Fruit fly (Drosophila melanogaster): ENCODE results near the gene mRpS18B.

The mRpS18B gene

DNA sequence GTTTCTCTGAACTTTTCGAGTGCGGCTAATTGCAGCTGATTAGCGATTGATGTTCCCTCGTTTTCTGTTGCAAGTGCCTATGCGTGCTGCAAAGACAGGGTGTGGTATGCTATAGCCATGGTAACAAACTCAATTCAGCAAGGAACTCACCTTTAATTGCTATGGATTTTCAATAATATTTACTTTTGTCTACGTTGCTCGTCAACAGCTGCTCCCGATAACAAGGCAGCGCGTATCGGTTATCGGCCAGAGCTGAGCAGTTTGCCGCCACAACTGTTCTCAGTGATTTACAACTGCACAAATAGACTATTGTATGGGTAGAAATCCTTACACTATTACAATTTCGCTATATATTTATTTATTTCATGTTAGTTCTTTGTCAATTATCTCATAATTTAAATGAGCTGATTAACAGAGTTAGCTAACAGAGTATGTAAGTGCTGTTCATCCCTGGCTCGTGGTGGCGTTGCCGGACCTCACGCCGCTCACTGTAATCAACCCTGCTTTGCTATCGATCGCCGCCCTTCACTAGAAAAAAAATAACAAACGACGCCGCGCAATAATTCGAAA lies 21.7 kb downstream of the mRpS18B start, which contains the start of the genes pr and neb:
TSS of gene pr (minus strand) at position 225 of the 570 bp plus-strand sequence.
TSS of gene neb (plus strand) at position 524 of the 570 bp plus-strand sequence.
- no peak for TF ChIP-seq Sin3A (optimal IDR thresholded peaks at IDR 0.05)
- no peak for TF ChIP-seq h (optimal IDR thresholded peaks at IDR 0.05)
- TF ChIP-seq insv (optimal IDR thresholded peaks at IDR 0.05) = no peak
- no peak for TF ChIP-seq Myc (optimal IDR thresholded peaks at IDR 0.05)
- no peak for TF ChIP-seq psq (optimal IDR thresholded peaks at IDR 0.05)
- no peak for TF ChIP-seq ttk (optimal IDR thresholded peaks at IDR 0.05)

DNA sequence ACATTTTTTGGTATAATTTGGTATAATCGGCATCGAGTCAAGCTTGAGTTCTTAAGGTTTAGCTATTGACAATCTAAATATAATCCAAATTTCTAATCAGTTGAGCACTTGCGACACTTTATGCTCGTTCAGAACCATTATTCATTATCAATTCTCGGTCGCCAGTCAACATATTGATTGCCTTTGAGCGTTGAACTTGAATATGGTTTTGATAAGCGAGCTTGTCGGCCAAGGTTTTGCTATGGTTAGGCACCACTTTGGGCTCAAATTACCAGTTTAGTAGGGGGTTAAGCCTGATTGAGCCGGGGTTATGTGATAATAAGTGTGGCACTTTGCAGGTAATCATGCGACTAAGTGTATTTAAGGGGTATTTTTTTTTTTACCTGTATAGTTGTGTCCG lies 22.7 kb downstream of the mRpS18B start:
- TF ChIP-seq insv (optimal IDR thresholded peaks at IDR 0.05) (no peak), ttk (optimal IDR thresholded peaks at IDR 0.05) (no peak), Myc (optimal IDR thresholded peaks at IDR 0.05) (no peak), Sin3A (optimal IDR thresholded peaks at IDR 0.05) (no peak), psq (optimal IDR thresholded peaks at IDR 0.05) (no peak), h (optimal IDR thresholded peaks at IDR 0.05) (no peak)

DNA sequence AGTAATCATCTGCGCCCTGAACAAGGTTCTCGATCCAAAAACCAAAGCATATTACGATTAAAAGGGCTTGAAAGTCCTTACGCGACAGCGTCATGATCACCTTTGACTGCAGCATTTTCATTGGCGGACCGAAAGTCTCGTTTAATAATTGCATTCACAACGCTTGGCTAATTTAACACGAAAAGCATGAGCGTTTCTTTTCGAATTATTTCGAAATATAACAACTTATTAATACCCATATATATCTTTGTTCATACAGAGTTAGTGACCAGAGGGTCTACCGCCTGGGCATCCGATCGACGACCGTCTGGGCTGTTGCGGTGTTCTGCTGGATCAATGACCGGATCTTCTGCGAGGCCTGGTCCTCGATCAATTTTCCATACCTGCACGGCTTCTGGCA lies 25.0 kb downstream of the mRpS18B start, which contains the start of gene CG10730:
TSS of gene CG10730 (minus strand) at position 101 of the 400 bp plus-strand sequence.
- TF ChIP-seq h (optimal IDR thresholded peaks at IDR 0.05) (no peak), Myc (optimal IDR thresholded peaks at IDR 0.05) (no peak), Sin3A (optimal IDR thresholded peaks at IDR 0.05) (no peak)

dm6 chr2L:20069158-20070016 lies 27.7 kb downstream of the mRpS18B start:
- TF ChIP-seq psq (optimal IDR thresholded peaks at IDR 0.05) = no peak
- no peak for TF ChIP-seq Myc (optimal IDR thresholded peaks at IDR 0.05)
- no peak for TF ChIP-seq ttk (optimal IDR thresholded peaks at IDR 0.05)
- TF ChIP-seq Sin3A (optimal IDR thresholded peaks at IDR 0.05) = no peak
- TF ChIP-seq insv (optimal IDR thresholded peaks at IDR 0.05) = no peak
- TF ChIP-seq h (optimal IDR thresholded peaks at IDR 0.05) = no peak

DNA sequence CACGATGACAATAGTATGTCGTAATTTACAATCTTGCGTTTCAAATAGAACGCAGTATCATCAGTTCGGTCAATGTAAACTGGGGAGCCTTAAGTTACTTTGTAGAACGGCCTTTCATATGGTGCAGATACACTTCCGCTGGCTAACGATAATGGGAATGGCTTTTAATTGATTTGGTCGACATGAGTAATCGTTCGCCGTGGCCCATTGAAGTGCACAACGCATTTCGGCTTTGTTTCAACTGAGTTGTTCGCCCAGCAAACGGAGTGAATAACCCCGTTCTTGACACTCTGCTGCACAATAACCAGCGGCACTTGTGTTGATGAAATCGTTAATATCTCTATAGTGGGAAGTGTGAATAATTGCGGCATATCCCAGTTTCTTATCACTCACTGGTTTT lies 29.1 kb downstream of the mRpS18B start:
- no peak for TF ChIP-seq psq (optimal IDR thresholded peaks at IDR 0.05)

- no peak for TF ChIP-seq insv (optimal IDR thresholded peaks at IDR 0.05)
These were observed 30.8 kb downstream of the mRpS18B start, which contains the start of gene bwa for dm6 chr2L:20066233-20066650. TSS of gene bwa (plus strand) at chr2L:20066391.

DNA sequence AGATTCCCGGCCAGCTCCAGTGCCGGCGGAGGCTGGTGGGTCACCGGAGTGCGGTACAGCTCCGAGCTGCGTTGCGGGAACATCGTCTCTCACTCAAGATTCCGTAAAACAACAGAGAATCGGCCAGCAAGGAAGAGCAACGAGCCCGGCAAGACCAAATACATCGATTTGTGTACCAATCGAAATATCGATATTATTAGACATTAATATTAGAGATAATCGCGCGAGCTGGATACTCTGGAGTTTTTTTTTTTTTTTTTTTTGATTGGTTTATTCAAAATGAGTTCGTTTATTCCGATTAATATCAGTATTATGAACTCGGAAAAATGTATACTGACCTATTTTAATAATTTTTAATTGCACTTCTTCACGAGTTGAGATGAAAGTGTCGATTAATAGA lies 31.5 kb downstream of the mRpS18B start, which contains the start of gene vls:
TSS of gene vls (minus strand) at position 164 of the 400 bp plus-strand sequence.
- TF ChIP-seq Myc (optimal IDR thresholded peaks at IDR 0.05) = no peak

DNA sequence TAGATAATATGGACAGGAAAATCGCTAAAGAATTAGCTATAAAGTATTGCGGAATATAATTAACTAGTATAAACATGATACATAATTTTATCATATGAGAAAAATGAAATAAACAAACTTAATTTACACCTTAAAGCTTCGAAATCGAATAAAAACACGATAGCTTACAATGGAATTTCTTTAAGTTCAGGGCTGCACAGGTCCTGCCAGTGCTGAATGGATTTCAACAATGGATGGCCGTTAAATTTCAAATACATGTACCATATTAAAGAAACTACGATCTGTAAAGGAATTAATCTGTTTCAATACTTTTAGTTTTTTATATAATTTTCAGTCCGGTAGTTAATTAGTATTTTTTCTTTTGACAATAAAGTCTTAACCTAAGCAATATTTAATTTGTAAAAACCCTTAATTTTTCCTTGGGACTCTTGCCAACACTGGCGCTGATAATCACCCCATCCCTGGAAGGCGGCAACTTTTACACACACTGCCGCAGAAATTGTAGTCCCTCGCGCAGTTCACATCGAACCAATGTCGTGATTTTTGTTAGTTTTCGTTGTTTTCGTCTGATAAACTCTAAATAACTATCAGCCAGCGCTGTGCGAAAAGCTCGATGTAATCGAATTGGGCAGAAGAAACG lies 35.9 kb downstream of the mRpS18B start, which contains the start of the genes barr and lok:
TSS of gene barr (minus strand) at position 353 of the 640 bp plus-strand sequence.
TSS of gene lok (plus strand) at position 405 of the 640 bp plus-strand sequence.
- TF ChIP-seq h (optimal IDR thresholded peaks at IDR 0.05) (no peak), Sin3A (optimal IDR thresholded peaks at IDR 0.05) (no peak), ttk (optimal IDR thresholded peaks at IDR 0.05) (no peak), psq (optimal IDR thresholded peaks at IDR 0.05) (no peak), insv (optimal IDR thresholded peaks at IDR 0.05) (no peak), Myc (optimal IDR thresholded peaks at IDR 0.05) (no peak)

DNA sequence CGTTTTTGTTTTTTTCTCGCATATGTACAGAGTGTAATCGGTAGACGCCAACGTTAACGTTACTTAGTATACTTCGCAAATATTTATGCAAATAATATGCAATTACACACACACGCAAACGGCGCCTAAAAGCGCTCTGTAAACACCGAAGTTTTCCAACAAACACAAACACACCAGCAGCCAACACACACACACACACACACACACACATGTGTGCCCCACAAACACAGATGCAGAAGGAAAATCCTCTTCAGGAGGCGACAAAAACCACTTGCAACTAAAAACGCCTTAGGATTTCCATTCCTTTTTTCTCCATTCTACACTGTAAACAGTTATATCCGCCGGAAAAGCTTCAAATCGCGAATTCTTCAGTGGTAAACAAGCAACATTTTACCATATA lies 39.7 kb downstream of the mRpS18B start:
- TF ChIP-seq Sin3A (optimal IDR thresholded peaks at IDR 0.05) (no peak), ttk (optimal IDR thresholded peaks at IDR 0.05) (no peak), h (optimal IDR thresholded peaks at IDR 0.05) (no peak), psq (optimal IDR thresholded peaks at IDR 0.05) (no peak), Myc (optimal IDR thresholded peaks at IDR 0.05) (no peak), insv (optimal IDR thresholded peaks at IDR 0.05) (no peak)

dm6 chr2L:20051172-20051893 lies 45.7 kb downstream of the mRpS18B start:
- TF ChIP-seq psq (optimal IDR thresholded peaks at IDR 0.05) (no peak), insv (optimal IDR thresholded peaks at IDR 0.05) (no peak), Sin3A (optimal IDR thresholded peaks at IDR 0.05) (no peak), ttk (optimal IDR thresholded peaks at IDR 0.05) (no peak)

Data from Kc167 (cell line).